Worm (Caenorhabditis elegans) whole organism, dauer: ENCODE data around the gene snb-5.

Source experiments
- unc-62 ChIP-seq: sonication (generic microtip); optimal IDR thresholded peaks from 2 replicates; lab custom pipeline; 2017; ENCODE audit warnings: missing biosample characterization, missing genetic modification reagents, missing genetic modification characterization

The snb-5 gene

ce11 chrIII:8237827-8238226 lies 35.0 kb downstream of the snb-5 start, which contains the start of gene tsp-2:
Gene tsp-2, minus strand, starts transcription at chrIII:8237935.
- no peak for TF ChIP-seq unc-62

DNA sequence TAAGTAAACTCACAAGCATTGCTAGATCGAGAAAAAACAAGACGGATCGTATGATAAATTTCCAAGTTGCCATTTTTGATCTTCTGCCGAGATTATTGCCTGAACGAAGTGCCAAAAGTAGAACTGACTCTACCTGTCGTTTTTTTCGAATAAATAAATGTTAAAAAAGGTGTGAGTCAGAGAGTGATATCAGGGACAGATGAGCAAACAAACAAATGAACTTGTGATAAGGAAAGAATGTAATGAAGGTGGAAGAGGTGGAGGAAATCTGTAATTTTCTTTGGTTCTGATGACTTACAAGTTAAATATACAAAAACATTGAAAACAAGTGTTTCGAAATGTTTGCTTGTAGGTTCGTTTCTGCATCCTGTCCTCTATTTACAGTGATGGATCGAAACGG lies 36.5 kb downstream of the snb-5 start, which contains the start of gene tsp-1:
TSS of gene tsp-1 (minus strand) at position 99 of the 400 bp plus-strand sequence.
- TF ChIP-seq unc-62: no peak

ce11 chrIII:8240247-8240646 lies 37.4 kb downstream of the snb-5 start:
- no peak for TF ChIP-seq unc-62

ce11 chrIII:8240948-8241347 lies 38.1 kb downstream of the snb-5 start:
- TF ChIP-seq unc-62: no peak

ce11 chrIII:8242809-8243208 lies 40.0 kb downstream of the snb-5 start, which contains the start of gene C02F5.12:
Gene C02F5.12, minus strand, starts transcription at chrIII:8243029.
- no peak for TF ChIP-seq unc-62

DNA sequence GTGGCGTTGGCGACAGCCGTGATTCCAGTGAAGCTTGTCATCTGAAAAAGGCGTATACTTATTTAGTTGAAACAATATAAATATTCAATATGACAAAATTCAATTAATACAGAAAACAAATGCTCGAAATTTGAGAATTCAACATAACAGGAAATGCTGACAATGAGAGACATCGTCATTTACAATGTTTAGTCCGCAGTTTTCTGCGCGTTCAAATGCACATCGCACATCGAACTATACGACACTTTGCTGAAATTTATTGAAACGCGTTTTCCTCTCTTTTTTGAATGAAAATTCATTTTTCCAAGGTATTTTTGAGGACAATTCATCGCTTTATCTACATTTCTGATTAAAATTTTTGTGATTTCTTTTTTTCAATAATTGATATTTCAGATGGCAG lies 41.2 kb downstream of the snb-5 start, which contains the start of the genes pbs-6 and cids-1:
TSS of gene pbs-6 (minus strand) at position 41 of the 400 bp plus-strand sequence.
TSS of gene cids-1 (plus strand) at position 394 of the 400 bp plus-strand sequence.
- no peak for TF ChIP-seq unc-62

DNA sequence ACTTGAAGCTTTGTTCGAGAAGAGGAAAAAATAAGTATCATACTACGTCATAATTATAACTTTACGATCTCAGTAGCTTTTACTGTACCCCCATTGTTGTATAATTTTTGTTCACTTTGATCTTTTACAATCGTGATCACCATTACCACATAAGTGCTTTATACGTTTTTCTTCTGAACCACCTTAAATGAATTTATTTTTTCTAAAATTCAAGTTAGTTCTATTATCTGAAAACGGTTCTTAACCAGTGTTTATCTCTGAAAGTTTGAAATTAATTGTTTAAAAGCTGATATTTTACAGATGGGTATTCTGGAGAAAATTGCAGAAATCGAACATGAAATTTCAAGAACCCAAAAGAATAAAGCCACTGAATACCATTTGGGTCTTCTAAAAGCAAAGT lies 42.7 kb downstream of the snb-5 start, which contains the start of gene C02F5.3:
TSS of gene C02F5.3 (plus strand) at position 301 of the 400 bp plus-strand sequence.
- TF ChIP-seq unc-62: no peak

- TF ChIP-seq unc-62: no peak
Observed at ce11 chrIII:8247051-8247450, 44.2 kb downstream of the snb-5 start, which contains the start of gene C02F5.13. Gene C02F5.13, plus strand, starts transcription at chrIII:8247351.

DNA sequence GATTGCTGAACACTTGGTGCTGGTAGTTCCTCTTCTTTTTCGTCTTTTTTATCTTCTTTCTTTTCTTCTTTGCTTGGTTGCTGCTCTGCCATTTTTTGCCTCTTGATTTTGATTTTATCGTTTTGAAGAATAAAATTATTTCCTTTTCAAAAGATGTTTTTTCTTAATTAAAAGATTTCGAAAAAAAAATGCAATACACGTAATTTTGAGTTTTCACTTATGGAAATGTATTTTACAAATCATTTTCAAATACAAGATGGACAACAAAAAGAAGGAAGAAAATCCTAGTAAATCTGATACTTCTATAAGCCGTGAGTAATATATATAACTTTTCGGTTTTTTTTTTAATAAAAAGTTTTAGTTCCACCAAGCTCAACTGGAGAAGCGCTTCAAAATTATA lies 46.5 kb downstream of the snb-5 start, which contains the start of the genes C02F5.10 and C02F5.2:
TSS of gene C02F5.10 (minus strand) at position 101 of the 400 bp plus-strand sequence.
TSS of gene C02F5.2 (plus strand) at position 239 of the 400 bp plus-strand sequence.
- TF ChIP-seq unc-62: no peak

- no peak for TF ChIP-seq unc-62
Observed at ce11 chrIII:8250007-8250683, 47.3 kb downstream of the snb-5 start, which contains the start of gene knl-1. Gene knl-1, plus strand, starts transcription at chrIII:8250632.
